Worm (Caenorhabditis elegans): Measurements from ENCODE around the gene T22F3.2.

DNA sequence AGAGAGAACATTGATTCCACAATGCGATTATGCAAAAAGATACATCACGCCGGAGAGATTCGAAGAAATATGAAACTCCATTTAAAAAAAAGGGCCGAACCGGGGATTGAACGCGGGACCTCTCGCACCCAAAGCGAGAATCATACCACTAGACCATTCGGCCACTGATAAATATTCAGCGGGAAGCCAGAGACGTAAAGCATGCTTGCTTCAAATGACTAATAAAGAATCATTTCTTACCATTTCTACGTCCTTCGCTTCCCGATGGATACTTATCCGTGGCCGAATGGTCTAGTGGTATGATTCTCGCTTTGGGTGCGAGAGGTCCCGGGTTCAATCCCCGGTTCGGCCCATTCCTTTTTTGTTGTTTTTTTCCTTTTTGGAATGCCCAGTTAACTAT lies 1.8 kb downstream of the T22F3.2 start:
- TF ChIP-seq cog-1 (tag; optimal IDR thresholded peaks at IDR 0.05) (no peak), flt-1 (GFP tag; IDR thresholded peaks at IDR 0.05) (no peak), tab-1 (GFP tag; IDR thresholded peaks at IDR 0.05) (no peak), med-1 (GFP tag; optimal IDR thresholded peaks at IDR 0.05; ENCODE audit: insufficient read depth) (no peak)

Measured in whole organism, midembryonic.